Worm (Caenorhabditis elegans) whole organism, L2 larva: ENCODE data around the gene dlc-1.

Source experiments
- alr-1 ChIP-seq: fragments of 150-350 bp; optimal IDR thresholded peaks from 2 replicates; lab custom pipeline; 2014; ENCODE audit warnings: missing biosample characterization, missing genetic modification characterization
- aly-2 ChIP-seq: fragments of 150-350 bp; optimal IDR thresholded peaks from 2 replicates; lab custom pipeline; 2014; ENCODE audit warnings: missing biosample characterization, missing genetic modification characterization
- ama-1 ChIP-seq: fragments of 150-350 bp; optimal IDR thresholded peaks from 2 replicates; lab custom pipeline; 2018; ENCODE audit warnings: inconsistent platforms
- ceh-82 ChIP-seq: fragments of 150-350 bp; optimal IDR thresholded peaks from 2 replicates; lab custom pipeline; 2014; ENCODE audit warnings: missing biosample characterization, missing genetic modification characterization
- elt-1 ChIP-seq: fragments of 150-350 bp; optimal IDR thresholded peaks from 2 replicates; lab custom pipeline; 2014; ENCODE audit warnings: missing biosample characterization, missing genetic modification characterization
- mab-5 ChIP-seq: fragments of 150-350 bp; optimal IDR thresholded peaks from 2 replicates; lab custom pipeline; 2014; ENCODE audit warnings: missing biosample characterization, missing genetic modification characterization
- nhr-12 ChIP-seq: fragments of 150-350 bp; optimal IDR thresholded peaks from 2 replicates; lab custom pipeline; 2014; ENCODE audit warnings: missing biosample characterization, missing genetic modification characterization
- nhr-237 ChIP-seq: fragments of 150-350 bp; optimal IDR thresholded peaks from 2 replicates; lab custom pipeline; 2014; ENCODE audit warnings: missing biosample characterization, missing genetic modification characterization
- nhr-77 ChIP-seq: fragments of 150-350 bp; optimal IDR thresholded peaks from 2 replicates; lab custom pipeline; 2014; ENCODE audit warnings: missing biosample characterization, missing genetic modification characterization
- skn-1 ChIP-seq: sonication (generic microtip); optimal IDR thresholded peaks from 2 replicates; lab custom pipeline; 2017; ENCODE audit warnings: missing biosample characterization, missing genetic modification characterization
- unc-62 ChIP-seq: fragments of 150-350 bp; optimal IDR thresholded peaks from 2 replicates; lab custom pipeline; 2014; ENCODE audit warnings: missing biosample characterization, missing genetic modification reagents, missing genetic modification characterization
- ztf-11 ChIP-seq: sonication (generic microtip); optimal IDR thresholded peaks from 2 replicates; lab custom pipeline; 2017; ENCODE audit warnings: missing biosample characterization, missing genetic modification characterization

DNA sequence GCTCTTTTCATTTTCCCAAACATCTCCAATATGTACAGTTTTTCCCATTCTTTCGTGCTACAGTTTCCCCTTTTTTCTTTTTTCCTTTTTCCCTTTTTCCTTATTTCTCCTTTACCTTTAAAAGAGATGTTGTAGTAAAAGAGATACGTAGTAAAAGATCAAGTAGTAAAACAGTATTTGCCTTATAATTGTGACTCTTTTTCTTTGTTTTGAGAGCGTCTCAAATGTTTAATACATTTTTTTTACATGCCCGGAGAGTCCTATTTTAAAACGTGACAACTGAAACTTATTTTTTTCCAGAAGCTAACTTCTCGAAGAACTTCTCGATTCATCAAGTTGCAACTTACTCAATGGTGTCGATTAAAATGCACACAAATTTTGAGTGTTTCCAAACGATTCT lies 44.3 kb upstream of the dlc-1 start, which contains the start of gene F23F12.12:
- TF ChIP-seq ceh-82 (tag; lab: Kevin White, UChicago) (no peak), nhr-237 (tag; lab: Kevin White, UChicago) (no peak), unc-62 (GFP tag; lab: Kevin White, UChicago) (no peak), elt-1 (no peak), nhr-12 (no peak), aly-2 (no peak), nhr-77 (tag; lab: Kevin White, UChicago) (no peak), ztf-11 (tag; lab: Kevin White, UChicago) (no peak), mab-5 (tag; lab: Kevin White, UChicago) (no peak), alr-1 (tag; lab: Kevin White, UChicago) (no peak), ama-1 (lab: Kevin White, UChicago) (no peak), skn-1 (tag; lab: Kevin White, UChicago) (no peak)
